Worm (Caenorhabditis elegans): Measurements from ENCODE around the gene scl-14.

- TF ChIP-seq lsy-2 (tag; optimal IDR thresholded peaks at IDR 0.05) = no peak
- TF ChIP-seq unc-62 (GFP tag; optimal IDR thresholded peaks at IDR 0.05) = no peak
- TF ChIP-seq lin-13 (tag; optimal IDR thresholded peaks at IDR 0.05) = no peak
- no peak for TF ChIP-seq pha-4 (tag; optimal IDR thresholded peaks at IDR 0.05)
- TF ChIP-seq cnd-1 (tag; optimal IDR thresholded peaks at IDR 0.05) = no peak
- TF ChIP-seq ces-1 (GFP tag; optimal IDR thresholded peaks at IDR 0.05) = no peak
- TF ChIP-seq unc-120 (tag; optimal IDR thresholded peaks at IDR 0.05; ENCODE audit: poor library complexity, severe bottlenecking) = no peak
- TF ChIP-seq mep-1 (tag; optimal IDR thresholded peaks at IDR 0.05) = no peak
- TF ChIP-seq nhr-28 (tag; optimal IDR thresholded peaks at IDR 0.05) = no peak
- no peak for TF ChIP-seq nhr-76 (tag; optimal IDR thresholded peaks at IDR 0.05)
- no peak for TF ChIP-seq elt-1 (tag; optimal IDR thresholded peaks at IDR 0.05; ENCODE audit: borderline replicate concordance, insufficient read depth)
- TF ChIP-seq hlh-1 (tag; optimal IDR thresholded peaks at IDR 0.05) = no peak
- TF ChIP-seq zip-8 (tag; optimal IDR thresholded peaks at IDR 0.05) = no peak
Measured at ce11 chrIV:13167534-13167933, 2.3 kb downstream of the scl-14 start.

Data from whole organism, mixed stage, embryonic.